Worm (Caenorhabditis elegans) whole organism, early embryonic: Measurements from ENCODE around the gene Y102A5C.2.

ENCODE experiments used
- ama-1 ChIP-seq: fragments of 150-350 bp; optimal IDR thresholded peaks from 2 replicates; lab custom pipeline; 2014
- ceh-13 ChIP-seq: fragments of 200-800 bp; sonication (Bioruptor generic); optimal IDR thresholded peaks from 2 replicates; lab custom pipeline; 2018; ENCODE audit warnings: mild to moderate bottlenecking, missing genetic modification characterization, missing compliant biosample characterization
- hnd-1 ChIP-seq: sonication (generic microtip); optimal IDR thresholded peaks from 2 replicates; lab custom pipeline; 2016; ENCODE audit warnings: missing genetic modification characterization, missing compliant biosample characterization
- tra-4 ChIP-seq: sonication (generic microtip); optimal IDR thresholded peaks from 2 replicates; lab custom pipeline; 2017; ENCODE audit warnings: missing genetic modification characterization, missing compliant biosample characterization

- TF ChIP-seq ama-1 (lab: Kevin White, UChicago) (no peak), tra-4 (tag; lab: Kevin White, UChicago) (no peak), ceh-13 (GFP tag; lab: Kevin White, UChicago) (no peak), hnd-1 (tag; lab: Kevin White, UChicago) (no peak)
Measured at ce11 chrV:16916079-16916478, 2.5 kb upstream of the Y102A5C.2 start, which contains the start of gene F09C6.10.
